Worm (Caenorhabditis elegans): ENCODE data around the gene F09B12.7.

The F09B12.7 gene

ce11 chrX:15081486-15081885 is 13.4 kb downstream of the F09B12.7 start:
- TF ChIP-seq mxl-2 (GFP tag; conservative IDR thresholded peaks at IDR 0.05) (no peak), skn-1 (tag; optimal IDR thresholded peaks at IDR 0.05) (no peak), ces-1 (GFP tag; optimal IDR thresholded peaks at IDR 0.05) (no peak), ztf-7 (tag; optimal IDR thresholded peaks at IDR 0.05) (no peak), set-16 (GFP tag; IDR thresholded peaks at IDR 0.05) (no peak), hlh-30 (tag; optimal IDR thresholded peaks at IDR 0.05; ENCODE audit: insufficient read depth) (peak; percentile 30), mdl-1 (tag; optimal IDR thresholded peaks at IDR 0.05) (peak in 1 of 2 experiments; percentile 66), hlh-11 (tag; optimal IDR thresholded peaks at IDR 0.05) (peak; percentile 31), F49E8.2 (tag; optimal IDR thresholded peaks at IDR 0.05; ENCODE audit: borderline replicate concordance) (no peak), unc-130 (GFP tag; optimal IDR thresholded peaks at IDR 0.05) (no peak), nhr-28 (tag; optimal IDR thresholded peaks at IDR 0.05) (peak; percentile 59)

ce11 chrX:15079406-15079805 is 15.5 kb downstream of the F09B12.7 start:
- TF ChIP-seq zfp-3 (GFP tag; conservative IDR thresholded peaks at IDR 0.05) (no peak), mxl-3 (GFP tag; optimal IDR thresholded peaks at IDR 0.05) (peak; percentile 57), gei-8 (GFP tag; optimal IDR thresholded peaks at IDR 0.05) (peak; percentile 10), lin-38 (GFP tag; IDR thresholded peaks at IDR 0.05) (no peak), ceh-28 (tag; optimal IDR thresholded peaks at IDR 0.05) (no peak), daf-19 (GFP tag; conservative IDR thresholded peaks at IDR 0.05) (no peak), Y48G9A.11 (GFP tag; IDR thresholded peaks at IDR 0.05) (no peak), ama-1 (optimal IDR thresholded peaks at IDR 0.05) (no peak), mdl-1 (tag; optimal IDR thresholded peaks at IDR 0.05) (peak; percentile 47 to 56), lsy-2 (tag; optimal IDR thresholded peaks at IDR 0.05) (peak in 1 of 2 experiments; percentile 22), php-3 (GFP tag; IDR thresholded peaks at IDR 0.05) (no peak), nhr-10 (tag; optimal IDR thresholded peaks at IDR 0.05) (no peak), snpc-1.2 (GFP tag; IDR thresholded peaks at IDR 0.05) (no peak), lim-7 (GFP tag; IDR thresholded peaks at IDR 0.05) (no peak), pqm-1 (tag; optimal IDR thresholded peaks at IDR 0.05) (no peak), nhr-48 (tag; optimal IDR thresholded peaks at IDR 0.05) (peak; percentile 90), saeg-2 (GFP tag; IDR thresholded peaks at IDR 0.05) (no peak), lin-15B (tag; optimal IDR thresholded peaks at IDR 0.05) (no peak), ZK337.2 (GFP tag; IDR thresholded peaks at IDR 0.05) (no peak), aha-1 (tag) (peak; percentile 97), nhr-102 (tag; optimal IDR thresholded peaks at IDR 0.05) (no peak), Y5F2A.4 (GFP tag; optimal IDR thresholded peaks at IDR 0.05) (no peak), hlh-30 (tag; optimal IDR thresholded peaks at IDR 0.05; ENCODE audit: insufficient read depth) (peak; percentile 55), ctbp-1 (GFP tag; IDR thresholded peaks at IDR 0.05) (no peak), F26F4.8 (GFP tag; conservative IDR thresholded peaks at IDR 0.05) (no peak), dmd-6 (GFP tag; IDR thresholded peaks at IDR 0.05) (peak; percentile 28), fkh-10 (GFP tag; optimal IDR thresholded peaks at IDR 0.05) (no peak), pha-4 (GFP tag; IDR thresholded peaks at IDR 0.05) (no peak), pha-4 (tag; optimal IDR thresholded peaks at IDR 0.05) (no peak), nhr-28 (tag; optimal IDR thresholded peaks at IDR 0.05) (peak; percentile 43), snpc-4 (tag; optimal IDR thresholded peaks at IDR 0.05) (no peak), vab-7 (GFP tag; IDR thresholded peaks at IDR 0.05) (no peak), attf-4 (tag; optimal IDR thresholded peaks at IDR 0.05) (no peak), lin-39 (tag; optimal IDR thresholded peaks at IDR 0.05) (no peak), daf-8 (GFP tag; IDR thresholded peaks at IDR 0.05) (no peak), ceh-62 (tag; optimal IDR thresholded peaks at IDR 0.05) (no peak), tra-1 (GFP tag; IDR thresholded peaks at IDR 0.05) (no peak), hlh-11 (tag; optimal IDR thresholded peaks at IDR 0.05) (peak; percentile 75), unc-130 (GFP tag; optimal IDR thresholded peaks at IDR 0.05) (no peak), hif-1 (tag; optimal IDR thresholded peaks at IDR 0.05) (peak; percentile 18 to 73), unc-62 (GFP tag; optimal IDR thresholded peaks at IDR 0.05 in 1 of 2) (peak in 1 of 2 experiments; percentile 59), unc-62 (tag; optimal IDR thresholded peaks at IDR 0.05) (no peak), ceh-20 (GFP tag; IDR thresholded peaks at IDR 0.05) (no peak), zip-11 (GFP tag; IDR thresholded peaks at IDR 0.05) (no peak), arid-1 (GFP tag; conservative IDR thresholded peaks at IDR 0.05) (no peak)
